Fruit fly (Drosophila melanogaster) whole organism, prepupa: ENCODE results near the gene osp.

Experiments used
- Blimp-1 ChIP-seq: fragments of 200-800 bp; sonication (Bioruptor generic); optimal IDR thresholded peaks from 3 replicates; lab custom pipeline; 2017; ENCODE audit warnings: missing biosample characterization, missing genetic modification characterization, mild to moderate bottlenecking, moderate library complexity, missing genetic modification reagents
- CG10669 ChIP-seq: fragments of 200-800 bp; sonication (Bioruptor generic); optimal IDR thresholded peaks from 3 replicates; lab custom pipeline; 2018; ENCODE audit warnings: missing biosample characterization, mild to moderate bottlenecking, missing genetic modification characterization, moderate library complexity
- CG11902 ChIP-seq: fragments of 200-800 bp; sonication (Bioruptor generic); optimal IDR thresholded peaks from 3 replicates; lab custom pipeline; 2016; ENCODE audit warnings: missing biosample characterization, missing genetic modification characterization
- CG15336 ChIP-seq: fragments of 200-800 bp; sonication (Bioruptor generic); IDR thresholded peaks from 2 replicates; pipeline ENCODE4 v1.3.6; 2022; ENCODE audit warnings: missing biosample characterization, missing genetic modification characterization
- CG1621 ChIP-seq: fragments of 200-800 bp; sonication (Bioruptor generic); optimal IDR thresholded peaks from 3 replicates; lab custom pipeline; 2018; ENCODE audit warnings: missing biosample characterization, mild to moderate bottlenecking, missing genetic modification characterization
- CG16779 ChIP-seq: fragments of 200-800 bp; sonication (Bioruptor generic); optimal IDR thresholded peaks from 3 replicates; lab custom pipeline; 2017; ENCODE audit warnings: missing biosample characterization, mild to moderate bottlenecking, missing genetic modification characterization
- CG3032 ChIP-seq: fragments of 200-800 bp; optimal IDR thresholded peaks from 2 replicates; lab custom pipeline; 2019; ENCODE audit warnings: missing biosample characterization, mild to moderate bottlenecking, missing genetic modification characterization, moderate library complexity
- CG31627 ChIP-seq: fragments of 200-800 bp; sonication (Bioruptor generic); optimal IDR thresholded peaks from 3 replicates; lab custom pipeline; 2016; ENCODE audit warnings: missing biosample characterization, missing genetic modification characterization
- CG32006 ChIP-seq: fragments of 200-800 bp; sonication (Bioruptor generic); optimal IDR thresholded peaks from 3 replicates; lab custom pipeline; 2017; ENCODE audit warnings: missing biosample characterization, mild to moderate bottlenecking, missing genetic modification characterization
- CG34406 ChIP-seq: fragments of 200-800 bp; sonication (Bioruptor generic); optimal IDR thresholded peaks from 3 replicates; lab custom pipeline; 2016; ENCODE audit warnings: missing biosample characterization, missing genetic modification characterization
- CG3919 ChIP-seq: fragments of 200-800 bp; sonication (Bioruptor generic); optimal IDR thresholded peaks from 3 replicates; lab custom pipeline; 2016; ENCODE audit warnings: missing biosample characterization, missing genetic modification characterization
- CG4318 ChIP-seq: fragments of 200-800 bp; sonication (Bioruptor generic); optimal IDR thresholded peaks from 3 replicates; lab custom pipeline; 2017; ENCODE audit warnings: missing biosample characterization, mild to moderate bottlenecking, missing genetic modification characterization
- CG6276 ChIP-seq: fragments of 200-800 bp; sonication (Bioruptor generic); optimal IDR thresholded peaks from 2 replicates; lab custom pipeline; 2017; ENCODE audit warnings: missing biosample characterization, mild to moderate bottlenecking, missing genetic modification characterization
- CG6808 ChIP-seq: fragments of 200-800 bp; sonication (Bioruptor generic); optimal IDR thresholded peaks from 3 replicates; lab custom pipeline; 2017; ENCODE audit warnings: missing biosample characterization, missing genetic modification characterization, mild to moderate bottlenecking, moderate library complexity, missing genetic modification reagents
- CG7368 ChIP-seq: fragments of 200-800 bp; sonication (Bioruptor generic); optimal IDR thresholded peaks from 3 replicates; lab custom pipeline; 2016; ENCODE audit warnings: missing biosample characterization, missing genetic modification characterization
- CG8319 ChIP-seq: fragments of 200-800 bp; sonication (Bioruptor generic); optimal IDR thresholded peaks from 3 replicates; lab custom pipeline; 2016; ENCODE audit warnings: missing biosample characterization, missing genetic modification characterization
- CG8632 ChIP-seq: fragments of 200-800 bp; sonication (Bioruptor generic); optimal IDR thresholded peaks from 3 replicates; lab custom pipeline; 2016; ENCODE audit warnings: missing biosample characterization, missing genetic modification characterization
- CG9139 ChIP-seq: fragments of 200-800 bp; sonication (Bioruptor generic); optimal IDR thresholded peaks from 3 replicates; lab custom pipeline; 2017; ENCODE audit warnings: missing biosample characterization, mild to moderate bottlenecking, missing genetic modification characterization
- Eip75B ChIP-seq: fragments of 200-800 bp; sonication (Bioruptor generic); optimal IDR thresholded peaks from 3 replicates; lab custom pipeline; 2016; ENCODE audit warnings: missing biosample characterization, missing genetic modification characterization
- Ets21C ChIP-seq: fragments of 200-800 bp; sonication (Bioruptor generic); optimal IDR thresholded peaks from 3 replicates; lab custom pipeline; 2016; ENCODE audit warnings: missing biosample characterization, missing genetic modification characterization
- Ets96B ChIP-seq: fragments of 200-800 bp; optimal IDR thresholded peaks from 2 replicates; lab custom pipeline; 2019; ENCODE audit warnings: missing biosample characterization, mild to moderate bottlenecking, missing genetic modification characterization, moderate library complexity
- Gug ChIP-seq: fragments of 200-800 bp; sonication (Bioruptor generic); IDR thresholded peaks from 2 replicates; pipeline ENCODE4 v1.3.6; 2022; ENCODE audit warnings: missing biosample characterization, missing genetic modification characterization
- Hr38 ChIP-seq: sonication (Bioruptor generic); optimal IDR thresholded peaks from 2 replicates; lab custom pipeline; 2016; ENCODE audit warnings: missing biosample characterization, missing genetic modification characterization
- Hr39 ChIP-seq: fragments of 200-800 bp; sonication (Bioruptor generic); optimal IDR thresholded peaks from 2 replicates; lab custom pipeline; 2016; ENCODE audit warnings: missing biosample characterization, missing genetic modification characterization
- Hr4 ChIP-seq: fragments of 200-800 bp; sonication (Bioruptor generic); optimal IDR thresholded peaks from 3 replicates; lab custom pipeline; 2016; ENCODE audit warnings: missing biosample characterization, missing genetic modification characterization
- Lpt ChIP-seq: fragments of 200-800 bp; sonication (Bioruptor generic); optimal IDR thresholded peaks from 3 replicates; lab custom pipeline; 2016; ENCODE audit warnings: missing biosample characterization, missing genetic modification characterization
- Met ChIP-seq: fragments of 200-800 bp; sonication (Bioruptor generic); optimal IDR thresholded peaks from 3 replicates; lab custom pipeline; 2016; ENCODE audit warnings: missing biosample characterization, missing genetic modification characterization
- Smox ChIP-seq: fragments of 200-800 bp; sonication (Bioruptor generic); optimal IDR thresholded peaks from 3 replicates; lab custom pipeline; 2016; ENCODE audit warnings: missing biosample characterization, missing genetic modification characterization
- Sox102F ChIP-seq: fragments of 200-800 bp; sonication (Bioruptor generic); optimal IDR thresholded peaks from 2 replicates; lab custom pipeline; 2016; ENCODE audit warnings: missing biosample characterization, mild to moderate bottlenecking, missing genetic modification characterization
- Sox14 ChIP-seq: fragments of 200-800 bp; sonication (Bioruptor generic); optimal IDR thresholded peaks from 3 replicates; lab custom pipeline; 2016; ENCODE audit warnings: missing biosample characterization, missing genetic modification characterization
- achi ChIP-seq: fragments of 200-800 bp; sonication (Bioruptor generic); optimal IDR thresholded peaks from 3 replicates; lab custom pipeline; 2016; ENCODE audit warnings: missing biosample characterization, missing genetic modification characterization
- cyc ChIP-seq: fragments of 200-800 bp; sonication (Bioruptor generic); optimal IDR thresholded peaks from 3 replicates; lab custom pipeline; 2016; ENCODE audit warnings: missing biosample characterization, missing genetic modification characterization
- dac ChIP-seq: fragments of 200-800 bp; sonication (Bioruptor generic); optimal IDR thresholded peaks from 2 replicates; lab custom pipeline; 2017; ENCODE audit warnings: missing biosample characterization, mild to moderate bottlenecking, missing genetic modification characterization
- eg ChIP-seq: fragments of 200-800 bp; sonication (Bioruptor generic); IDR thresholded peaks from 3 replicates; pipeline ENCODE4 v1.3.6; 2022; ENCODE audit warnings: missing biosample characterization, missing genetic modification characterization
- fd59A ChIP-seq: fragments of 200-800 bp; sonication (Bioruptor generic); optimal IDR thresholded peaks from 2 replicates; lab custom pipeline; 2017; ENCODE audit warnings: missing biosample characterization, mild to moderate bottlenecking, missing genetic modification characterization, missing genetic modification reagents
- fd85E ChIP-seq: fragments of 200-800 bp; sonication (Bioruptor generic); optimal IDR thresholded peaks from 3 replicates; lab custom pipeline; 2016; ENCODE audit warnings: missing biosample characterization, missing genetic modification characterization
- fkh ChIP-seq: fragments of 200-800 bp; sonication (Bioruptor generic); optimal IDR thresholded peaks from 3 replicates; lab custom pipeline; 2017; ENCODE audit warnings: missing biosample characterization, mild to moderate bottlenecking, missing genetic modification characterization, moderate library complexity
- lz ChIP-seq: fragments of 200-800 bp; sonication (Bioruptor generic); optimal IDR thresholded peaks from 3 replicates; lab custom pipeline; 2016; ENCODE audit warnings: missing biosample characterization, missing genetic modification characterization
- pdm3 ChIP-seq: fragments of 200-800 bp; sonication (Bioruptor generic); optimal IDR thresholded peaks from 3 replicates; lab custom pipeline; 2016; ENCODE audit warnings: missing biosample characterization, missing genetic modification characterization
- salr ChIP-seq, 2 experiments: fragments of 200-800 bp; sonication (Bioruptor generic); optimal IDR thresholded peaks; 3 replicates each; lab custom pipeline; 2016 to 2018; ENCODE audit warnings: missing biosample characterization in 2 of 2, missing genetic modification characterization in 2 of 2, mild to moderate bottlenecking in 1 of 2
- spab ChIP-seq: fragments of 200-800 bp; sonication (Bioruptor generic); optimal IDR thresholded peaks from 2 replicates; lab custom pipeline; 2017; ENCODE audit warnings: missing biosample characterization, mild to moderate bottlenecking, missing genetic modification characterization, missing genetic modification reagents
- ss ChIP-seq, 2 experiments: fragments of 200-800 bp; sonication (Bioruptor generic); optimal IDR thresholded peaks; 2 replicates in 1 of 2; 3 replicates in 1 of 2; lab custom pipeline; 2017 to 2018; ENCODE audit warnings: mild to moderate bottlenecking in 2 of 2, missing biosample characterization in 2 of 2, missing genetic modification characterization in 2 of 2, moderate library complexity in 1 of 2
- svp ChIP-seq: fragments of 200-800 bp; sonication (Bioruptor generic); peaks from one replicate; lab custom pipeline; 2016; ENCODE audit warnings: missing biosample characterization, missing genetic modification characterization
- topi ChIP-seq: fragments of 200-800 bp; sonication (Bioruptor generic); optimal IDR thresholded peaks from 3 replicates; lab custom pipeline; 2016; ENCODE audit warnings: missing biosample characterization, missing genetic modification characterization
- vri ChIP-seq: fragments of 200-800 bp; sonication (Bioruptor generic); optimal IDR thresholded peaks from 3 replicates; lab custom pipeline; 2016; ENCODE audit warnings: missing biosample characterization, mild to moderate bottlenecking, missing genetic modification characterization

osp gene

dm6 chr2L:14571673-14572461 lies 117.3 kb downstream of the osp start (continued):
- TF ChIP-seq salr (GFP tag; optimal IDR thresholded peaks at IDR 0.05; lab: Kevin White, UChicago) (no peak), CG3919 (GFP tag; lab: Kevin White, UChicago) (peak; percentile 8), dac (GFP tag; lab: Kevin White, UChicago) (no peak), CG31627 (GFP tag; lab: Kevin White, UChicago) (peak; percentile 33), Eip75B (GFP tag; lab: Kevin White, UChicago) (peak; percentile 83), Smox (peak; percentile 60), Ets21C (GFP tag; lab: Kevin White, UChicago) (no peak), fd85E (GFP tag; lab: Kevin White, UChicago) (no peak), CG1621 (tag; lab: Kevin White, UChicago) (no peak), topi (GFP tag; lab: Kevin White, UChicago) (peak; percentile 22), CG7368 (GFP tag; lab: Kevin White, UChicago) (no peak), achi (peak; percentile 53), vri (GFP tag; lab: Kevin White, UChicago) (no peak), CG9139 (GFP tag; lab: Kevin White, UChicago) (no peak), Sox14 (peak; percentile 36), Ets96B (tag; lab: Kevin White, UChicago) (no peak), CG3032 (tag; lab: Kevin White, UChicago) (peak; percentile 13), Lpt (GFP tag; lab: Kevin White, UChicago) (no peak), fkh (GFP tag; lab: Kevin White, UChicago) (no peak), Gug (GFP tag; lab: Robert Waterston, UW) (no peak)

dm6 chr2L:14570843-14571242 lies 118.3 kb downstream of the osp start:
- no peak for TF ChIP-seq pdm3
- no peak for TF ChIP-seq Hr38 (GFP tag; lab: Kevin White, UChicago)
- TF ChIP-seq fd85E (GFP tag; lab: Kevin White, UChicago) = no peak
- no peak for TF ChIP-seq fd59A (GFP tag; lab: Kevin White, UChicago)
- TF ChIP-seq svp (GFP tag; lab: Kevin White, UChicago) = peak; percentile 53

- no peak for TF ChIP-seq Hr39 (GFP tag; lab: Kevin White, UChicago)
- TF ChIP-seq cyc (GFP tag; lab: Kevin White, UChicago) = no peak
- TF ChIP-seq CG32006 (GFP tag; lab: Kevin White, UChicago) = no peak
- TF ChIP-seq CG8319 (GFP tag; lab: Kevin White, UChicago) = no peak
- TF ChIP-seq spab (GFP tag; lab: Kevin White, UChicago) = no peak
- TF ChIP-seq CG7368 (GFP tag; lab: Kevin White, UChicago) = no peak
- TF ChIP-seq CG11902 (GFP tag; lab: Kevin White, UChicago) = no peak
- TF ChIP-seq dac (GFP tag; lab: Kevin White, UChicago) = no peak
- no peak for TF ChIP-seq CG34406 (GFP tag; lab: Kevin White, UChicago)
- no peak for TF ChIP-seq salr (GFP tag; optimal IDR thresholded peaks at IDR 0.05; lab: Kevin White, UChicago)
- TF ChIP-seq Hr4 (GFP tag; lab: Kevin White, UChicago) = no peak
- 0 out of 2 replicates have a peak, but pooled peaks have one; percentile 11 for TF ChIP-seq CG15336
- no peak for TF ChIP-seq Met (GFP tag; lab: Kevin White, UChicago)
- no peak for TF ChIP-seq Sox102F (GFP tag; lab: Kevin White, UChicago)
- TF ChIP-seq lz (GFP tag; lab: Kevin White, UChicago) = no peak
- TF ChIP-seq fd85E (GFP tag; lab: Kevin White, UChicago) = no peak
- TF ChIP-seq eg (GFP tag; lab: Robert Waterston, UW) = peak; percentile 40; the same call in 1 of the 3 replicates
- TF ChIP-seq CG6808 (GFP tag; lab: Kevin White, UChicago) = no peak
- no peak for TF ChIP-seq Ets21C (GFP tag; lab: Kevin White, UChicago)
- no peak for TF ChIP-seq CG10669 (GFP tag; lab: Kevin White, UChicago)
- no peak for TF ChIP-seq Blimp-1 (GFP tag; lab: Kevin White, UChicago)
- TF ChIP-seq CG4318 (GFP tag; lab: Kevin White, UChicago) = no peak
- TF ChIP-seq CG8632 = no peak
- TF ChIP-seq CG6276 (GFP tag; lab: Kevin White, UChicago) = no peak
- no peak for TF ChIP-seq Sox14
- TF ChIP-seq ss (GFP tag; optimal IDR thresholded peaks at IDR 0.05; lab: Kevin White, UChicago) = peak; percentile 34 to 87
- no peak for TF ChIP-seq CG9139 (GFP tag; lab: Kevin White, UChicago)
- peak; percentile 18; the same call in 1 of the 2 replicates for TF ChIP-seq Gug (GFP tag; lab: Robert Waterston, UW)
- TF ChIP-seq fd59A (GFP tag; lab: Kevin White, UChicago) = no peak
- TF ChIP-seq Lpt (GFP tag; lab: Kevin White, UChicago) = no peak
- TF ChIP-seq CG16779 = no peak
- TF ChIP-seq Ets96B (tag; lab: Kevin White, UChicago) = no peak
- TF ChIP-seq Hr38 (GFP tag; lab: Kevin White, UChicago) = no peak
These were observed 119.0 kb downstream of the osp start for dm6 chr2L:14570129-14570528.
